Worm (Caenorhabditis elegans) whole organism, L4/young adult: ENCODE measurements around the gene fbxb-107.

ENCODE experiments used
- W03F9.2 ChIP-seq: fragments of 150-350 bp; optimal IDR thresholded peaks from 2 replicates; lab custom pipeline; 2014; ENCODE audit warnings: missing biosample characterization, missing genetic modification characterization
- dao-5 ChIP-seq: sonication (generic microtip); optimal IDR thresholded peaks from 2 replicates; lab custom pipeline; 2016; ENCODE audit warnings: missing genotype, missing genetic modification characterization, moderate library complexity, missing compliant biosample characterization
- him-1 ChIP-seq: sonication (generic microtip); optimal IDR thresholded peaks from 2 replicates; lab custom pipeline; 2016; ENCODE audit warnings: missing genotype, missing genetic modification reagents, missing genetic modification characterization, missing compliant biosample characterization

The fbxb-107 gene

ce11 chrII:2770788-2771187, 12.2 kb downstream of the fbxb-107 start, which contains the start of gene fbxb-105:
Gene fbxb-105 (minus strand): TSS chrII:2770888.
- no peak for TF ChIP-seq W03F9.2 (tag; lab: Kevin White, UChicago)
- no peak for TF ChIP-seq him-1 (tag; lab: Kevin White, UChicago)
- no peak for TF ChIP-seq dao-5

- TF ChIP-seq dao-5 (no peak), him-1 (tag; lab: Kevin White, UChicago) (no peak), W03F9.2 (tag; lab: Kevin White, UChicago) (no peak)
Observed at ce11 chrII:2772166-2772565, 13.6 kb downstream of the fbxb-107 start, which contains the start of gene sdz-10. Gene sdz-10 (minus strand): TSS chrII:2772266.

ce11 chrII:2773534-2773933, 15.0 kb downstream of the fbxb-107 start, which contains the start of gene sdz-9:
Gene sdz-9 (minus strand): TSS chrII:2773634.
- TF ChIP-seq W03F9.2 (tag; lab: Kevin White, UChicago) (no peak), dao-5 (no peak), him-1 (tag; lab: Kevin White, UChicago) (no peak)

ce11 chrII:2774904-2775303, 16.3 kb downstream of the fbxb-107 start, which contains the start of gene fbxb-111:
Gene fbxb-111 (minus strand): TSS chrII:2775004.
- TF ChIP-seq dao-5 (no peak), W03F9.2 (tag; lab: Kevin White, UChicago) (no peak), him-1 (tag; lab: Kevin White, UChicago) (no peak)

ce11 chrII:2777846-2778245, 19.3 kb downstream of the fbxb-107 start, which contains the start of gene F08D12.4:
Gene F08D12.4 (plus strand): TSS chrII:2778146.
- TF ChIP-seq dao-5 (no peak), him-1 (tag; lab: Kevin White, UChicago) (no peak), W03F9.2 (tag; lab: Kevin White, UChicago) (no peak)

- TF ChIP-seq W03F9.2 (tag; lab: Kevin White, UChicago), result no peak
- TF ChIP-seq him-1 (tag; lab: Kevin White, UChicago), result no peak
- no peak for TF ChIP-seq dao-5
Observed at ce11 chrII:2779253-2779652, 20.7 kb downstream of the fbxb-107 start, which contains the start of gene F08D12.3. Gene F08D12.3 (plus strand): TSS chrII:2779553.

ce11 chrII:2780804-2781203, 22.2 kb downstream of the fbxb-107 start:
- TF ChIP-seq him-1 (tag; lab: Kevin White, UChicago) (no peak), W03F9.2 (tag; lab: Kevin White, UChicago) (no peak), dao-5 (no peak)

- TF ChIP-seq W03F9.2 (tag; lab: Kevin White, UChicago) (no peak), dao-5 (no peak), him-1 (tag; lab: Kevin White, UChicago) (no peak)
Observed at ce11 chrII:2781355-2781754, 22.8 kb downstream of the fbxb-107 start, which contains the start of gene F08D12.2. Gene F08D12.2 (plus strand): TSS chrII:2781655.

- TF ChIP-seq dao-5 (no peak), W03F9.2 (tag; lab: Kevin White, UChicago) (no peak), him-1 (tag; lab: Kevin White, UChicago) (no peak)
Observed at ce11 chrII:2783380-2783779, 24.8 kb downstream of the fbxb-107 start.

- TF ChIP-seq him-1 (tag; lab: Kevin White, UChicago), result no peak
Observed at ce11 chrII:2785787-2786186, 27.2 kb downstream of the fbxb-107 start.

- TF ChIP-seq him-1 (tag; lab: Kevin White, UChicago) (no peak), W03F9.2 (tag; lab: Kevin White, UChicago) (no peak), dao-5 (no peak)
Observed at ce11 chrII:2787031-2787512, 28.5 kb downstream of the fbxb-107 start, which contains the start of the genes F08D12.12 and srpa-72. Gene F08D12.12 (minus strand): TSS chrII:2787081. Gene srpa-72 (plus strand): TSS chrII:2787481.

ce11 chrII:2787849-2788248, 29.3 kb downstream of the fbxb-107 start:
- no peak for TF ChIP-seq W03F9.2 (tag; lab: Kevin White, UChicago)
- no peak for TF ChIP-seq him-1 (tag; lab: Kevin White, UChicago)
- TF ChIP-seq dao-5, result no peak

ce11 chrII:2791693-2792092, 33.1 kb downstream of the fbxb-107 start:
- no peak for TF ChIP-seq W03F9.2 (tag; lab: Kevin White, UChicago)
- no peak for TF ChIP-seq dao-5
- TF ChIP-seq him-1 (tag; lab: Kevin White, UChicago), result no peak

- TF ChIP-seq him-1 (tag; lab: Kevin White, UChicago) (no peak), W03F9.2 (tag; lab: Kevin White, UChicago) (no peak), dao-5 (no peak)
Observed at ce11 chrII:2795413-2795812, 36.8 kb downstream of the fbxb-107 start.

ce11 chrII:2796431-2796830, 37.9 kb downstream of the fbxb-107 start:
- no peak for TF ChIP-seq dao-5
- TF ChIP-seq W03F9.2 (tag; lab: Kevin White, UChicago), result no peak
- TF ChIP-seq him-1 (tag; lab: Kevin White, UChicago), result no peak
